Worm (Caenorhabditis elegans): Measurements from ENCODE around the gene R02F11.2.

ce11 chrV:4791569-4791968 is 2.8 kb upstream of the R02F11.2 start, which contains the start of gene R02F11.11:
- TF ChIP-seq nhr-41 (GFP tag; IDR thresholded peaks at IDR 0.05) = no peak
- TF ChIP-seq lsy-2 (tag; optimal IDR thresholded peaks at IDR 0.05) = no peak
- TF ChIP-seq spr-1 (tag; optimal IDR thresholded peaks at IDR 0.05) = no peak
- no peak for TF ChIP-seq duxl-1 (tag; optimal IDR thresholded peaks at IDR 0.05; ENCODE audit: poor library complexity)
- no peak for TF ChIP-seq lir-3 (tag; optimal IDR thresholded peaks at IDR 0.05)
- no peak for TF ChIP-seq ztf-7 (tag; optimal IDR thresholded peaks at IDR 0.05)
- no peak for TF ChIP-seq nhr-77 (tag; optimal IDR thresholded peaks at IDR 0.05)

All from whole organism, L4 larva.